Fruit fly (Drosophila melanogaster) S2 (cell line): Measurements from ENCODE around the gene Cpr100A.

Experiments used
- CG8478 ChIP-seq: fragments of >200 bp; optimal IDR thresholded peaks from 2 replicates; lab custom pipeline; 2018
- CTCF ChIP-seq, 2 experiments: fragments of >200 bp; optimal IDR thresholded peaks; 2 replicates each; lab custom pipeline; 2018

- TF ChIP-seq CG8478 (lab: Kevin White, UChicago) (peak; percentile 82), CTCF (optimal IDR thresholded peaks at IDR 0.05; lab: Kevin White, UChicago) (peak; percentile 58 to 82)
These were observed 45.1 kb downstream of the Cpr100A start, which contains the start of gene Ptx1 for dm6 chr3R:30912402-30912801.
